Fruit fly (Drosophila melanogaster): ENCODE data around the gene E5.
A peak's percentile ranks its signal among the peaks of the same experiment; 100 is the strongest.

The E5 gene

dm6 chr3R:13907355-13908105 is 32.8 kb upstream of the E5 start (continued):
- TF ChIP-seq CG7963 (GFP tag; IDR thresholded peaks at IDR 0.05; ENCODE audit: partially characterized antibody) (no peak), ftz-f1 (GFP tag; optimal IDR thresholded peaks at IDR 0.05) (no peak), CG3847 (GFP tag; IDR thresholded peaks at IDR 0.05) (no peak), MESR4 (GFP tag; optimal IDR thresholded peaks at IDR 0.05) (no peak), CG1233 (GFP tag; optimal IDR thresholded peaks at IDR 0.05) (no peak), Xrp1 (GFP tag; IDR thresholded peaks at IDR 0.05) (peak; percentile 68; the same call in 1 of the 2 replicates), ems (GFP tag; optimal IDR thresholded peaks at IDR 0.05) (no peak), Side (GFP tag; optimal IDR thresholded peaks at IDR 0.05) (no peak), Six4 (GFP tag; optimal IDR thresholded peaks at IDR 0.05) (peak; percentile 9), Ssrp (tag; optimal IDR thresholded peaks at IDR 0.05) (peak; percentile 45), CG34224 (GFP tag; IDR thresholded peaks at IDR 0.05; ENCODE audit: partially characterized antibody) (no peak), emc (GFP tag; optimal IDR thresholded peaks at IDR 0.05) (no peak), Camta (GFP tag; optimal IDR thresholded peaks at IDR 0.05) (no peak), dm (GFP tag; optimal IDR thresholded peaks at IDR 0.05) (no peak), CG15514 (GFP tag; optimal IDR thresholded peaks at IDR 0.05) (no peak), Hr51 (GFP tag; optimal IDR thresholded peaks at IDR 0.05) (peak in 1 of 2 experiments; percentile 66), amos (GFP tag; IDR thresholded peaks at IDR 0.05; ENCODE audit: partially characterized antibody) (no peak), CG31365 (tag; optimal IDR thresholded peaks at IDR 0.05) (no peak), Max (GFP tag; optimal IDR thresholded peaks at IDR 0.05) (no peak), Eip74EF (GFP tag; optimal IDR thresholded peaks at IDR 0.05) (peak in 1 of 2 experiments; percentile 16), CG32532 (GFP tag; IDR thresholded peaks at IDR 0.05) (no peak), CG17802 (tag; optimal IDR thresholded peaks at IDR 0.05) (no peak), CG13424 (tag; optimal IDR thresholded peaks at IDR 0.05) (peak; percentile 45), CG31388 (GFP tag; optimal IDR thresholded peaks at IDR 0.05) (no peak), E2f2 (GFP tag; IDR thresholded peaks at IDR 0.05) (0 out of 2 replicates have a peak, but pooled peaks have one; percentile 17), fu2 (GFP tag; optimal IDR thresholded peaks at IDR 0.05) (no peak), Stat92E (GFP tag; optimal IDR thresholded peaks at IDR 0.05) (no peak), sr (GFP tag; IDR thresholded peaks at IDR 0.05) (no peak), rib (GFP tag; IDR thresholded peaks at IDR 0.05) (no peak), Adf1 (GFP tag; IDR thresholded peaks at IDR 0.05) (no peak), grn (GFP tag; optimal IDR thresholded peaks at IDR 0.05) (peak; percentile 76), CG6254 (GFP tag; optimal IDR thresholded peaks at IDR 0.05) (no peak), CG3726 (GFP tag; IDR thresholded peaks at IDR 0.05) (0 out of 3 replicates have a peak, but pooled peaks have one; percentile 37), insv (GFP tag; optimal IDR thresholded peaks at IDR 0.05) (no peak), scrt (GFP tag; optimal IDR thresholded peaks at IDR 0.05) (no peak), Atf6 (GFP tag; IDR thresholded peaks at IDR 0.05) (no peak), CG18262 (tag; optimal IDR thresholded peaks at IDR 0.05) (peak; percentile 68), CG12155 (GFP tag; optimal IDR thresholded peaks at IDR 0.05) (no peak), CG10209 (GFP tag; optimal IDR thresholded peaks at IDR 0.05) (peak; percentile 44), CG16779 (GFP tag; IDR thresholded peaks at IDR 0.05) (no peak), tna (GFP tag; IDR thresholded peaks at IDR 0.05; ENCODE audit: partially characterized antibody) (no peak), H15 (GFP tag; IDR thresholded peaks at IDR 0.05) (peak; percentile 42; the same call in 1 of the 3 replicates), CG11560 (tag; IDR thresholded peaks at IDR 0.05) (no peak), MTF-1 (GFP tag; optimal IDR thresholded peaks at IDR 0.05; ENCODE audit: borderline replicate concordance) (no peak), sug (tag; optimal IDR thresholded peaks at IDR 0.05) (no peak), sna (GFP tag; IDR thresholded peaks at IDR 0.05; ENCODE audit: partially characterized antibody) (no peak), Abd-B (GFP tag; optimal IDR thresholded peaks at IDR 0.05) (peak; percentile 19), ham (GFP tag; IDR thresholded peaks at IDR 0.05) (no peak)

Data from whole organism, embryonic.